Fruit fly (Drosophila melanogaster) whole organism, prepupa: ENCODE measurements around the gene CG15498.
A peak's percentile ranks its signal among the peaks of the same experiment; 100 is the strongest.

Experiments
- Blimp-1 ChIP-seq: fragments of 200-800 bp; sonication (Bioruptor generic); optimal IDR thresholded peaks from 3 replicates; lab custom pipeline; 2017; ENCODE audit warnings: missing biosample characterization, missing genetic modification characterization, mild to moderate bottlenecking, moderate library complexity, missing genetic modification reagents
- CG11294 ChIP-seq: fragments of 200-800 bp; sonication (Bioruptor generic); IDR thresholded peaks from 2 replicates; pipeline ENCODE4 v1.3.6; 2022; ENCODE audit warnings: missing biosample characterization, missing genetic modification characterization
- CG11762 ChIP-seq: fragments of 200-800 bp; sonication (Bioruptor generic); optimal IDR thresholded peaks from 3 replicates; lab custom pipeline; 2016; ENCODE audit warnings: missing biosample characterization, missing genetic modification characterization; ENCODE audit not compliant: insufficient read depth
- CG15336 ChIP-seq: fragments of 200-800 bp; sonication (Bioruptor generic); IDR thresholded peaks from 2 replicates; pipeline ENCODE4 v1.3.6; 2022; ENCODE audit warnings: missing biosample characterization, missing genetic modification characterization
- CG1621 ChIP-seq: fragments of 200-800 bp; sonication (Bioruptor generic); optimal IDR thresholded peaks from 3 replicates; lab custom pipeline; 2018; ENCODE audit warnings: missing biosample characterization, mild to moderate bottlenecking, missing genetic modification characterization
- CG16779 ChIP-seq: fragments of 200-800 bp; sonication (Bioruptor generic); optimal IDR thresholded peaks from 3 replicates; lab custom pipeline; 2017; ENCODE audit warnings: missing biosample characterization, mild to moderate bottlenecking, missing genetic modification characterization
- CG32006 ChIP-seq: fragments of 200-800 bp; sonication (Bioruptor generic); optimal IDR thresholded peaks from 3 replicates; lab custom pipeline; 2017; ENCODE audit warnings: missing biosample characterization, mild to moderate bottlenecking, missing genetic modification characterization
- CG34406 ChIP-seq: fragments of 200-800 bp; sonication (Bioruptor generic); optimal IDR thresholded peaks from 3 replicates; lab custom pipeline; 2016; ENCODE audit warnings: missing biosample characterization, missing genetic modification characterization
- CG4318 ChIP-seq: fragments of 200-800 bp; sonication (Bioruptor generic); optimal IDR thresholded peaks from 3 replicates; lab custom pipeline; 2017; ENCODE audit warnings: missing biosample characterization, mild to moderate bottlenecking, missing genetic modification characterization
- CG6163 ChIP-seq: fragments of 200-800 bp; sonication (Bioruptor generic); IDR thresholded peaks from 3 replicates; pipeline ENCODE4 v1.3.6; 2022; ENCODE audit warnings: missing biosample characterization, missing genetic modification characterization
- CG6276 ChIP-seq: fragments of 200-800 bp; sonication (Bioruptor generic); optimal IDR thresholded peaks from 2 replicates; lab custom pipeline; 2017; ENCODE audit warnings: missing biosample characterization, mild to moderate bottlenecking, missing genetic modification characterization
- CG6854 ChIP-seq: fragments of 200-800 bp; sonication (Bioruptor generic); optimal IDR thresholded peaks from 2 replicates; lab custom pipeline; 2017; ENCODE audit warnings: missing biosample characterization, mild to moderate bottlenecking, missing genetic modification characterization
- CG8119 ChIP-seq: fragments of 200-800 bp; sonication (Bioruptor generic); IDR thresholded peaks from 3 replicates; pipeline ENCODE4 v1.3.6; 2022; ENCODE audit warnings: missing biosample characterization, missing genetic modification characterization
- CG8319 ChIP-seq: fragments of 200-800 bp; sonication (Bioruptor generic); optimal IDR thresholded peaks from 3 replicates; lab custom pipeline; 2016; ENCODE audit warnings: missing biosample characterization, missing genetic modification characterization
- Eip75B ChIP-seq: fragments of 200-800 bp; sonication (Bioruptor generic); optimal IDR thresholded peaks from 3 replicates; lab custom pipeline; 2016; ENCODE audit warnings: missing biosample characterization, missing genetic modification characterization
- Eip78C ChIP-seq: fragments of 200-800 bp; sonication (Bioruptor generic); peaks from one replicate; lab custom pipeline; 2016; ENCODE audit warnings: missing biosample characterization, missing genetic modification characterization
- Eip93F ChIP-seq: fragments of 200-800 bp; sonication (Bioruptor generic); optimal IDR thresholded peaks from 2 replicates; lab custom pipeline; 2016; ENCODE audit warnings: missing biosample characterization, mild to moderate bottlenecking, missing genetic modification characterization
- Ets21C ChIP-seq: fragments of 200-800 bp; sonication (Bioruptor generic); optimal IDR thresholded peaks from 3 replicates; lab custom pipeline; 2016; ENCODE audit warnings: missing biosample characterization, missing genetic modification characterization
- Hr38 ChIP-seq: sonication (Bioruptor generic); optimal IDR thresholded peaks from 2 replicates; lab custom pipeline; 2016; ENCODE audit warnings: missing biosample characterization, missing genetic modification characterization
- Hr39 ChIP-seq: fragments of 200-800 bp; sonication (Bioruptor generic); optimal IDR thresholded peaks from 2 replicates; lab custom pipeline; 2016; ENCODE audit warnings: missing biosample characterization, missing genetic modification characterization
- Hr4 ChIP-seq: fragments of 200-800 bp; sonication (Bioruptor generic); optimal IDR thresholded peaks from 3 replicates; lab custom pipeline; 2016; ENCODE audit warnings: missing biosample characterization, missing genetic modification characterization
- Lpt ChIP-seq: fragments of 200-800 bp; sonication (Bioruptor generic); optimal IDR thresholded peaks from 3 replicates; lab custom pipeline; 2016; ENCODE audit warnings: missing biosample characterization, missing genetic modification characterization
- Met ChIP-seq: fragments of 200-800 bp; sonication (Bioruptor generic); optimal IDR thresholded peaks from 3 replicates; lab custom pipeline; 2016; ENCODE audit warnings: missing biosample characterization, missing genetic modification characterization
- OdsH ChIP-seq: fragments of 200-800 bp; sonication (Bioruptor generic); optimal IDR thresholded peaks from 3 replicates; lab custom pipeline; 2016; ENCODE audit warnings: missing biosample characterization, missing genetic modification characterization
- Smox ChIP-seq: fragments of 200-800 bp; sonication (Bioruptor generic); optimal IDR thresholded peaks from 3 replicates; lab custom pipeline; 2016; ENCODE audit warnings: missing biosample characterization, missing genetic modification characterization
- Sox14 ChIP-seq: fragments of 200-800 bp; sonication (Bioruptor generic); optimal IDR thresholded peaks from 3 replicates; lab custom pipeline; 2016; ENCODE audit warnings: missing biosample characterization, missing genetic modification characterization
- Sox15 ChIP-seq: fragments of 200-800 bp; sonication (Bioruptor generic); optimal IDR thresholded peaks from 3 replicates; lab custom pipeline; 2016; ENCODE audit warnings: missing biosample characterization, missing genetic modification characterization
- achi ChIP-seq: fragments of 200-800 bp; sonication (Bioruptor generic); optimal IDR thresholded peaks from 3 replicates; lab custom pipeline; 2016; ENCODE audit warnings: missing biosample characterization, missing genetic modification characterization
- acj6 ChIP-seq: fragments of 200-800 bp; sonication (Bioruptor generic); optimal IDR thresholded peaks from 3 replicates; lab custom pipeline; 2016; ENCODE audit warnings: missing biosample characterization, missing genetic modification characterization
- cyc ChIP-seq: fragments of 200-800 bp; sonication (Bioruptor generic); optimal IDR thresholded peaks from 3 replicates; lab custom pipeline; 2016; ENCODE audit warnings: missing biosample characterization, missing genetic modification characterization
- dac ChIP-seq: fragments of 200-800 bp; sonication (Bioruptor generic); optimal IDR thresholded peaks from 2 replicates; lab custom pipeline; 2017; ENCODE audit warnings: missing biosample characterization, mild to moderate bottlenecking, missing genetic modification characterization
- dsx ChIP-seq: fragments of 200-800 bp; optimal IDR thresholded peaks from 3 replicates; lab custom pipeline; 2019; ENCODE audit warnings: missing biosample characterization, mild to moderate bottlenecking, missing genetic modification characterization, moderate library complexity; ENCODE audit not compliant: poor library complexity, severe bottlenecking
- eg ChIP-seq: fragments of 200-800 bp; sonication (Bioruptor generic); IDR thresholded peaks from 3 replicates; pipeline ENCODE4 v1.3.6; 2022; ENCODE audit warnings: missing biosample characterization, missing genetic modification characterization
- esn ChIP-seq: fragments of 200-800 bp; sonication (Bioruptor generic); optimal IDR thresholded peaks from 2 replicates; lab custom pipeline; 2016; ENCODE audit warnings: missing biosample characterization, mild to moderate bottlenecking, missing genetic modification characterization, moderate library complexity
- fd59A ChIP-seq: fragments of 200-800 bp; sonication (Bioruptor generic); optimal IDR thresholded peaks from 2 replicates; lab custom pipeline; 2017; ENCODE audit warnings: missing biosample characterization, mild to moderate bottlenecking, missing genetic modification characterization, missing genetic modification reagents
- fkh ChIP-seq: fragments of 200-800 bp; sonication (Bioruptor generic); optimal IDR thresholded peaks from 3 replicates; lab custom pipeline; 2017; ENCODE audit warnings: missing biosample characterization, mild to moderate bottlenecking, missing genetic modification characterization, moderate library complexity
- lz ChIP-seq: fragments of 200-800 bp; sonication (Bioruptor generic); optimal IDR thresholded peaks from 3 replicates; lab custom pipeline; 2016; ENCODE audit warnings: missing biosample characterization, missing genetic modification characterization
- pdm3 ChIP-seq: fragments of 200-800 bp; sonication (Bioruptor generic); optimal IDR thresholded peaks from 3 replicates; lab custom pipeline; 2016; ENCODE audit warnings: missing biosample characterization, missing genetic modification characterization
- salr ChIP-seq, 2 experiments: fragments of 200-800 bp; sonication (Bioruptor generic); optimal IDR thresholded peaks; 3 replicates each; lab custom pipeline; 2016 to 2018; ENCODE audit warnings: missing biosample characterization in 2 of 2, missing genetic modification characterization in 2 of 2, mild to moderate bottlenecking in 1 of 2
- spab ChIP-seq: fragments of 200-800 bp; sonication (Bioruptor generic); optimal IDR thresholded peaks from 2 replicates; lab custom pipeline; 2017; ENCODE audit warnings: missing biosample characterization, mild to moderate bottlenecking, missing genetic modification characterization, missing genetic modification reagents
- ss ChIP-seq, 2 experiments: fragments of 200-800 bp; sonication (Bioruptor generic); optimal IDR thresholded peaks; 2 replicates in 1 of 2; 3 replicates in 1 of 2; lab custom pipeline; 2017 to 2018; ENCODE audit warnings: mild to moderate bottlenecking in 2 of 2, missing biosample characterization in 2 of 2, missing genetic modification characterization in 2 of 2, moderate library complexity in 1 of 2
- svp ChIP-seq: fragments of 200-800 bp; sonication (Bioruptor generic); peaks from one replicate; lab custom pipeline; 2016; ENCODE audit warnings: missing biosample characterization, missing genetic modification characterization
- vri ChIP-seq: fragments of 200-800 bp; sonication (Bioruptor generic); optimal IDR thresholded peaks from 3 replicates; lab custom pipeline; 2016; ENCODE audit warnings: missing biosample characterization, mild to moderate bottlenecking, missing genetic modification characterization

Gene CG15498

DNA sequence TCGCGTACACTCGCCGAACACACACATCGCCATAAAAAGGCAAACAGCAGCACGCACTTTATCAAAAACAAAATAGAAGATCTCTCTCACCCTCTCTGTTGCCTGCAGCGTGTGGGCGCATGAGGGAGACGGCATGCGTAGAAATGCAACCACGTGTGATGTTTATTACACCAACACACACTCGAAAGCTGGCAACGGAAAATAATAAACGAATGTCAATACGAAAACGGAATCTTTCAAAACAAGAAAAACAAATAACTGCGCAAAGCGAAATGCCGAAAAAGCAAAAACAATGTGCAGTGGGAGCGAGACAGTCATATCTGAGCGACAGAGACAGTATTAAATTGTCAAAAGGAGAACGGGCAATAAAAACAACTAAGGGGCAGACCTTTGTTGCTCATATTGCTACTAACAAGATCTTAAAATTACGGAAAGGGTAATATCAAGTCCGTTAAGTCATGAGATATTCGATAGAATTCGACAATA lies 44.4 kb upstream of the CG15498 start (continued):
- peak; percentile 75 for TF ChIP-seq vri (GFP tag; lab: Kevin White, UChicago)

DNA sequence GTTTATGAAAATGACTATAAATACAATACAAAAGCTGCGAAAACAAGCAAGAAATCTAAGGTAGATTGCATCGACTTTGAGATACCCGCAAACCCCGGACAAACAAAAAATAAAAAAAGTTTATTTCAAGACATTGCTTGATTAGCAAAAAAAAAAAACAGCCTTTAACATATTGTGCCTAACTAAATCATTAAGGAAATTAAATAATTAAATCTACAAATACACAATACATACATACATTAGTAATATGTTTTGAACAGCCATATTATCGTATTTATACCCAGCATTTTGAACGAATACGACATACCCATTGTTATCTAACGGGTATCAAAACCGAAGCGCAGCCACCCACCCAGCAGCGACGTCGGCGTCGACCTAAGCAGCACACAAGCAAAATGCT lies 44.0 kb upstream of the CG15498 start:
- TF ChIP-seq salr (GFP tag; optimal IDR thresholded peaks at IDR 0.05; lab: Kevin White, UChicago) (peak in 1 of 2 experiments; percentile 13), CG15336 (GFP tag; lab: Robert Waterston, UW) (no peak), OdsH (GFP tag; lab: Kevin White, UChicago) (peak; percentile 10), CG32006 (peak; percentile 73), Lpt (GFP tag; lab: Kevin White, UChicago) (peak; percentile 48), Eip78C (GFP tag; lab: Kevin White, UChicago) (peak; percentile 54), Hr4 (peak; percentile 65), CG16779 (tag; lab: Kevin White, UChicago) (no peak), CG1621 (tag; lab: Kevin White, UChicago) (no peak), achi (no peak), CG6276 (GFP tag; lab: Kevin White, UChicago) (peak; percentile 9), pdm3 (GFP tag; lab: Kevin White, UChicago) (peak; percentile 33), CG4318 (peak; percentile 37), vri (GFP tag; lab: Kevin White, UChicago) (no peak), svp (GFP tag; lab: Kevin White, UChicago) (peak; percentile 68), esn (GFP tag; lab: Kevin White, UChicago) (no peak)

DNA sequence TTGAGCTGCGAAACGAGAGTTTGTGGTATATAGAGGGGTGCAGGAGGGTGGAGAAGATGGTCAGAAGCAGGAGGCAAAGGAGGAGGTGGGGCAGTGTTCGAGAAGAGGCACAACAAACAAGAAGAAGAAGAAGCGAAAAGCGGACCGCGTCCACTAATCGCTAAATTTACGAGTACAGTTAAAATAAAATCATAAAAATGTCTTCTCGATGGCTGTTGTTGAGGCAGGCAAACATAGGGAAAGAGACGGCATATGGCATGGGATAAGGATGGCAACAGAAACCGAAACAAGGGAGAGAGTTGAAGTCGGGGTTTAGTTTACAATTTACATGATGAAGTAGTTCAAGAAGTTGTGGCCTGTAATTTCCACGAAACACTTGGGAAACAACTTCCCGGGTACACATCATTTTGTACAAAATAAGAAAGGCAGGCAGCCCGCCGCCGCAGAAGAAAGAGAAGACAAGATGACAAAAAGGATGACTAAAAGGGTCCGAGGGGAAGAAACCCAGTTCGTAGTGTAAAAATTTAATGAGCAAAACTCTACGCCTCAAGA lies 42.8 kb upstream of the CG15498 start:
- peak; percentile 79 for TF ChIP-seq dsx
- TF ChIP-seq fkh (GFP tag; lab: Kevin White, UChicago) = peak; percentile 17
- peak in 1 of 2 experiments; percentile 12 for TF ChIP-seq ss (GFP tag; optimal IDR thresholded peaks at IDR 0.05; lab: Kevin White, UChicago)
- no peak for TF ChIP-seq Sox15 (GFP tag; lab: Kevin White, UChicago)

DNA sequence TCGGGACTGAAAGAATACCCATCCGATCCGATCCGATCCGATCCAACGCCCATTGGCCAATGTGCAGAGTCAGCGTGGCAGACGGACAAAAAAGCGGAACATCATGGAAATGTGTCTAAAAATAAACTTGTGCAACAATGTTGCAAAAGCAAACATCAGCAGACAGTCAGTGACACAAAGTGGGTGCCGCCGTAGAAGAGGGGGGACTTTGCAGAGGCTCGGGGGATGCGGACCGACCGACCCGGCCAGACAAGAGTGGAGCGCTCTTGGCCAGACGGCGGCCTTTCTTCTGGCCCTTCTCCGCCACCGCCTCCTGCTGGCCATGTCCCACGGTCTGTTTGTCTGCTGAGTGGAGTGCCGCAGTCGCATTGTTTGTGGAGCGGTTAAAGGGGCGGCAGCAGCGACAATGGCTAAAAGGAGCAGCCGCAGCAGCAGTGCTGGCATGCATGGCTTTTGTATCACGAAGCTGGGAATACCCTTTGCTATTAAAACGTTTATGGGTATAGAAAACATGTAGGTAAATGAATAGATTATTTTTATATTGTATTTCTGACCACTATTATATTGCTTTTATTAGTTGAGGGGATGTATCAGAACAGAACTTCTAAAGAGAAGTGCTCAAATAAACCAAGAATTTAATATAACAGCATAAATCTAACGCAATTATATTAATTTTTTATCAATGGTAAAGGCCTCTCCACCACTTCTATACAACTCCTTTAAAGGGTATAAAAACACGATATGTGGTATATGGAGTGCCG lies 39.5 kb upstream of the CG15498 start:
- peak; percentile 84 for TF ChIP-seq Met (GFP tag; lab: Kevin White, UChicago)
- peak; percentile 53 for TF ChIP-seq Sox15 (GFP tag; lab: Kevin White, UChicago)
- peak; percentile 83 for TF ChIP-seq acj6 (GFP tag; lab: Kevin White, UChicago)
- peak; percentile 69 for TF ChIP-seq spab (GFP tag; lab: Kevin White, UChicago)
- peak; percentile 67 for TF ChIP-seq Ets21C (GFP tag; lab: Kevin White, UChicago)
- peak; percentile 51 for TF ChIP-seq Eip93F (GFP tag; lab: Kevin White, UChicago)
- TF ChIP-seq Smox = peak; percentile 85
- TF ChIP-seq Hr38 (GFP tag; lab: Kevin White, UChicago) = no peak
- peak; percentile 59 for TF ChIP-seq CG8319
- peak; percentile 80 for TF ChIP-seq lz (GFP tag; lab: Kevin White, UChicago)
- TF ChIP-seq CG6854 (GFP tag; lab: Kevin White, UChicago) = peak; percentile 31
- no peak for TF ChIP-seq CG8119 (GFP tag; lab: Robert Waterston, UW)
- no peak for TF ChIP-seq CG6163 (GFP tag; lab: Robert Waterston, UW)
- TF ChIP-seq dsx = peak; percentile 100
- peak; percentile 76 for TF ChIP-seq CG34406
- TF ChIP-seq Eip78C (GFP tag; lab: Kevin White, UChicago) = peak; percentile 97
- TF ChIP-seq eg (GFP tag; lab: Robert Waterston, UW) = no peak
- TF ChIP-seq achi = peak; percentile 80
- peak; percentile 51 for TF ChIP-seq CG16779 (tag; lab: Kevin White, UChicago)
- no peak for TF ChIP-seq fkh (GFP tag; lab: Kevin White, UChicago)
- peak; percentile 84 for TF ChIP-seq Sox14 (GFP tag; lab: Kevin White, UChicago)
- TF ChIP-seq Eip75B (GFP tag; lab: Kevin White, UChicago) = peak; percentile 79
- peak; percentile 72 for TF ChIP-seq cyc (GFP tag; lab: Kevin White, UChicago)
- peak; percentile 38 for TF ChIP-seq Blimp-1 (GFP tag; lab: Kevin White, UChicago)
- TF ChIP-seq CG1621 (tag; lab: Kevin White, UChicago) = peak; percentile 44
- TF ChIP-seq Hr39 (GFP tag; lab: Kevin White, UChicago) = peak; percentile 76
- peak; percentile 55 for TF ChIP-seq CG11762
- TF ChIP-seq CG11294 = no peak
- no peak for TF ChIP-seq dac (GFP tag; lab: Kevin White, UChicago)
- peak; percentile 60 for TF ChIP-seq fd59A
